Fruit fly (Drosophila melanogaster): ENCODE results near the gene Spn.

The Spn gene

DNA sequence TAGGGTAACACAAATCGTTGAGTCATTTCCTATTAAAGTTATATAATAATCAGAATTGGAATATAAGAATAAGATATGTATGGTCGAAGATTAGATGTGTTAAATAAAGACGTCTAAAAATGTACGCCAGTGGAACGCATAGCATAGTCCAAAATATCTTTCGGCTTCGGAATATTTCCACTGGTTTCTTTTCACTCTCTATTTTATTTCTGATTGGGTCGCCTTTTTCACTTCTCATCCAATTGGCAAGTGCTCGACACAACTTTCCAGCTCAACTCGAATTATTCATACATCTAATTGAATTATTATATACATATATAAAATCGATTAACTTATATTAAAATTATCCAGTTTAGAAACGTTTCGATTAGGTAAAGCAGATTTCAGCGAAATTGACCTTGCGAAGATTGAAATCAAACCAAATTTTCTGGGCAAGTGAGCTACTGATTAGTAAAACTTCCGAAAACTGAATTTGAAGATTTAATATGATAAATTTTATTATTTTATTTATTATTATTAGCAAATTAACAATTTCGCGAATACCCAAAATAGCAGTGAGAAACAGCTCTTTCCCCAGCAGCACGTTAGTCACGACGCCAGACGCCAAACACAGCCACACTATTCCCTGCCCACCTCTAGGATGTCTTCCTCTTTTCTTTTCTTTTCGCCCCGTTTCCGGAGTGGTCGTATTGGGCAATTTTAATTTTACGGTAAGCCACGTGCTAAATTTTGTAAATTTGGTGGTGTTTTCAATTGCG is 32.9 kb upstream of the Spn start, which contains the start of gene RpL8 (continued):
- no peak for TF ChIP-seq z (GFP tag; IDR thresholded peaks at IDR 0.05)
- no peak for TF ChIP-seq dan (GFP tag; IDR thresholded peaks at IDR 0.05)
- no peak for TF ChIP-seq Dip2 (GFP tag; IDR thresholded peaks at IDR 0.05)
- TF ChIP-seq Doc2 (GFP tag; IDR thresholded peaks at IDR 0.05): no peak
- peak; percentile 65 for TF ChIP-seq al (GFP tag; IDR thresholded peaks at IDR 0.05)
- TF ChIP-seq CG33557 (GFP tag; optimal IDR thresholded peaks at IDR 0.05): peak; percentile 70
- TF ChIP-seq Lim3 (GFP tag; IDR thresholded peaks at IDR 0.05): no peak
- peak; percentile 30 for TF ChIP-seq sd (tag; optimal IDR thresholded peaks at IDR 0.05)
- TF ChIP-seq CG12104 (GFP tag; optimal IDR thresholded peaks at IDR 0.05): peak; percentile 72
- TF ChIP-seq CG4854 (GFP tag; optimal IDR thresholded peaks at IDR 0.05): peak; percentile 76
- TF ChIP-seq CG6689 (GFP tag; IDR thresholded peaks at IDR 0.05): peak; percentile 62; the same call in 1 of the 2 replicates
- peak; percentile 61 for TF ChIP-seq fd102C (GFP tag; optimal IDR thresholded peaks at IDR 0.05)
- TF ChIP-seq CG2712 (tag; optimal IDR thresholded peaks at IDR 0.05): peak; percentile 72
- TF ChIP-seq Atf3 (GFP tag; optimal IDR thresholded peaks at IDR 0.05): peak; percentile 74
- 0 out of 2 replicates have a peak, but pooled peaks have one; percentile 10 for TF ChIP-seq GATAe (GFP tag; conservative IDR thresholded peaks at IDR 0.05)
- TF ChIP-seq CkIIα-i1 (GFP tag; IDR thresholded peaks at IDR 0.05): no peak
- peak; percentile 31 for TF ChIP-seq CG1647 (GFP tag; optimal IDR thresholded peaks at IDR 0.05)
- TF ChIP-seq usp (GFP tag; optimal IDR thresholded peaks at IDR 0.05): no peak
- peak; percentile 75 for TF ChIP-seq CG1603 (tag; optimal IDR thresholded peaks at IDR 0.05)
- TF ChIP-seq prd (optimal IDR thresholded peaks at IDR 0.05): no peak
- TF ChIP-seq prd (GFP tag; IDR thresholded peaks at IDR 0.05): peak; percentile 78
- peak; percentile 34 for TF ChIP-seq tup (GFP tag; optimal IDR thresholded peaks at IDR 0.05)
- peak; percentile 50 for TF ChIP-seq nerfin-1 (tag; optimal IDR thresholded peaks at IDR 0.05)
- no peak for TF ChIP-seq cad (GFP tag; optimal IDR thresholded peaks at IDR 0.05)
- no peak for TF ChIP-seq CG1832 (GFP tag; optimal IDR thresholded peaks at IDR 0.05)
- TF ChIP-seq CG5953 (GFP tag; IDR thresholded peaks at IDR 0.05): peak; percentile 90
- TF ChIP-seq ase (GFP tag; IDR thresholded peaks at IDR 0.05): peak; percentile 87
- peak; percentile 89 for TF ChIP-seq onecut (GFP tag; IDR thresholded peaks at IDR 0.05)
- peak; percentile 73 for TF ChIP-seq Sox100B (GFP tag; optimal IDR thresholded peaks at IDR 0.05)
- peak; percentile 69 for TF ChIP-seq Hey (tag; optimal IDR thresholded peaks at IDR 0.05)
- no peak for TF ChIP-seq hb (GFP tag; IDR thresholded peaks at IDR 0.05; ENCODE audit: partially characterized antibody)
- peak; percentile 89; the same call in 2 of the 3 replicates for TF ChIP-seq gce (GFP tag; IDR thresholded peaks at IDR 0.05)
- TF ChIP-seq CG4424 (GFP tag; optimal IDR thresholded peaks at IDR 0.05): peak; percentile 63
- peak; percentile 73 for TF ChIP-seq HLH3B (GFP tag; IDR thresholded peaks at IDR 0.05)
- peak; percentile 30 for TF ChIP-seq run (tag; optimal IDR thresholded peaks at IDR 0.05)
- peak; percentile 62 for TF ChIP-seq hbn (GFP tag; IDR thresholded peaks at IDR 0.05; ENCODE audit: partially characterized antibody)
- peak; percentile 56 for TF ChIP-seq CG6654 (GFP tag; optimal IDR thresholded peaks at IDR 0.05)
- TF ChIP-seq pzg (GFP tag; optimal IDR thresholded peaks at IDR 0.05): peak; percentile 75
- peak; percentile 58 for TF ChIP-seq ac (GFP tag; optimal IDR thresholded peaks at IDR 0.05)
- peak; percentile 60 for TF ChIP-seq Oli (tag; optimal IDR thresholded peaks at IDR 0.05)
- TF ChIP-seq ranshi (GFP tag; IDR thresholded peaks at IDR 0.05): peak; percentile 86
- TF ChIP-seq lilli (GFP tag; optimal IDR thresholded peaks at IDR 0.05): peak; percentile 74
- TF ChIP-seq CG13775 (GFP tag; optimal IDR thresholded peaks at IDR 0.05): peak; percentile 90
- TF ChIP-seq fru (optimal IDR thresholded peaks at IDR 0.05): no peak
- TF ChIP-seq Trl (optimal IDR thresholded peaks at IDR 0.05): no peak
- TF ChIP-seq Trl (GFP tag; optimal IDR thresholded peaks at IDR 0.05): peak; percentile 69
- TF ChIP-seq Nf-YA (GFP tag; IDR thresholded peaks at IDR 0.05): peak; percentile 70
- peak; percentile 49 for TF ChIP-seq Six4 (GFP tag; optimal IDR thresholded peaks at IDR 0.05)
- TF ChIP-seq CG14965 (GFP tag; optimal IDR thresholded peaks at IDR 0.05; ENCODE audit: borderline replicate concordance): peak; percentile 17
- peak; percentile 53 for TF ChIP-seq unc-4 (GFP tag; IDR thresholded peaks at IDR 0.05; ENCODE audit: partially characterized antibody)
- TF ChIP-seq CG14710 (tag; optimal IDR thresholded peaks at IDR 0.05): peak; percentile 71
